Worm (Caenorhabditis elegans) whole organism, L3 larva: ENCODE measurements around the gene Y59E9AL.8.
A peak's percentile ranks its signal among the peaks of the same experiment; 100 is the strongest.

Source experiments
- aly-2 ChIP-seq: fragments of 150-350 bp; optimal IDR thresholded peaks from 2 replicates; lab custom pipeline; 2014; ENCODE audit warnings: missing biosample characterization, missing genetic modification characterization
- ceh-9 ChIP-seq: sonication (generic microtip); optimal IDR thresholded peaks from 2 replicates; lab custom pipeline; 2018; ENCODE audit warnings: missing biosample characterization, missing genetic modification characterization
- daf-12 ChIP-seq: fragments of 150-350 bp; optimal IDR thresholded peaks from 2 replicates; lab custom pipeline; 2014; ENCODE audit warnings: missing biosample characterization, missing genetic modification reagents, missing genetic modification characterization
- egl-27 ChIP-seq: sonication (generic microtip); optimal IDR thresholded peaks from 4 replicates; lab custom pipeline; 2017; ENCODE audit warnings: missing biosample characterization, missing genetic modification reagents, missing genetic modification characterization
- elt-1 ChIP-seq: fragments of 150-350 bp; optimal IDR thresholded peaks from 2 replicates; lab custom pipeline; 2014; ENCODE audit warnings: missing biosample characterization, missing genetic modification characterization
- fos-1 ChIP-seq: fragments of 150-350 bp; optimal IDR thresholded peaks from 2 replicates; lab custom pipeline; 2014; ENCODE audit warnings: missing biosample characterization, missing genetic modification characterization
- lin-15B ChIP-seq: fragments of 150-350 bp; optimal IDR thresholded peaks from 2 replicates; lab custom pipeline; 2014; ENCODE audit warnings: missing biosample characterization, missing genetic modification characterization
- lin-39 ChIP-seq: fragments of 150-350 bp; optimal IDR thresholded peaks from 2 replicates; lab custom pipeline; 2018; ENCODE audit warnings: missing biosample characterization, missing genetic modification reagents, missing genetic modification characterization
- mdl-1 ChIP-seq: fragments of 150-350 bp; optimal IDR thresholded peaks from 2 replicates; lab custom pipeline; 2014; ENCODE audit warnings: missing biosample characterization, missing genetic modification characterization
- nfya-1 ChIP-seq: sonication (generic microtip); optimal IDR thresholded peaks from 2 replicates; lab custom pipeline; 2017; ENCODE audit warnings: missing genetic modification characterization, mild to moderate bottlenecking, missing compliant biosample characterization, antibody characterized with exemption, moderate library complexity; ENCODE audit not compliant: insufficient read depth
- nhr-25 ChIP-seq: sonication (generic microtip); optimal IDR thresholded peaks from 2 replicates; lab custom pipeline; 2017; ENCODE audit warnings: missing biosample characterization, missing genetic modification characterization
- nhr-76 ChIP-seq: fragments of 150-350 bp; sonication (generic microtip); optimal IDR thresholded peaks from 5 replicates; lab custom pipeline; 2014; ENCODE audit warnings: missing biosample characterization, missing genetic modification characterization
- snpc-4 ChIP-seq: fragments of 150-350 bp; optimal IDR thresholded peaks from 2 replicates; lab custom pipeline; 2014; ENCODE audit warnings: missing biosample characterization, missing genetic modification characterization

- TF ChIP-seq nfya-1 (tag; lab: Kevin White, UChicago) (peak; percentile 77), lin-15B (tag; lab: Kevin White, UChicago) (peak; percentile 96), fos-1 (no peak), egl-27 (tag; lab: Kevin White, UChicago) (no peak), elt-1 (tag; lab: Kevin White, UChicago) (no peak), nhr-76 (tag; lab: Kevin White, UChicago) (no peak), aly-2 (tag; lab: Kevin White, UChicago) (no peak), mdl-1 (no peak), ceh-9 (tag; lab: Kevin White, UChicago) (no peak), lin-39 (tag; lab: Kevin White, UChicago) (peak; percentile 63), daf-12 (tag; lab: Kevin White, UChicago) (no peak), snpc-4 (peak; percentile 84), nhr-25 (peak; percentile 62)
Measured at ce11 chrIV:5209390-5209789, 14.7 kb downstream of the Y59E9AL.8 start, which contains the start of the genes Y59E9AL.36 and nbet-1.
